Worm (Caenorhabditis elegans): ENCODE results near the gene T07D1.3.

- no peak for TF ChIP-seq nhr-11 (tag; optimal IDR thresholded peaks at IDR 0.05)
- no peak for TF ChIP-seq mdl-1 (tag; optimal IDR thresholded peaks at IDR 0.05)
- no peak for TF ChIP-seq R02D3.7 (tag; optimal IDR thresholded peaks at IDR 0.05)
- TF ChIP-seq ztf-11 (tag; optimal IDR thresholded peaks at IDR 0.05) = no peak
- TF ChIP-seq nhr-42 (GFP tag; IDR thresholded peaks at IDR 0.05) = no peak
- no peak for TF ChIP-seq aly-2 (tag; optimal IDR thresholded peaks at IDR 0.05)
- no peak for TF ChIP-seq zag-1 (tag; optimal IDR thresholded peaks at IDR 0.05)
- TF ChIP-seq ces-1 (GFP tag; optimal IDR thresholded peaks at IDR 0.05) = no peak
- no peak for TF ChIP-seq hif-1 (tag; optimal IDR thresholded peaks at IDR 0.05)
These were observed 39.5 kb downstream of the T07D1.3 start, which contains the start of gene C43H6.4 for ce11 chrX:2403724-2404123.

Measured in whole organism, L4 larva.